Worm (Caenorhabditis elegans) whole organism, L2 larva: Measurements from ENCODE around the gene srx-48.

Experiments used
- Y55F3AM.14 ChIP-seq: fragments of 200-800 bp; sonication (Bioruptor generic); optimal IDR thresholded peaks from 2 replicates; lab custom pipeline; 2018; ENCODE audit warnings: mild to moderate bottlenecking, missing genetic modification characterization, missing compliant biosample characterization
- ZK546.5 ChIP-seq: sonication (generic microtip); optimal IDR thresholded peaks from 2 replicates; lab custom pipeline; 2017; ENCODE audit warnings: missing biosample characterization, missing genetic modification characterization
- ama-1 ChIP-seq: fragments of 150-350 bp; optimal IDR thresholded peaks from 2 replicates; lab custom pipeline; 2018; ENCODE audit warnings: inconsistent platforms
- egl-27 ChIP-seq: sonication (generic microtip); optimal IDR thresholded peaks from 3 replicates; lab custom pipeline; 2017; ENCODE audit warnings: missing biosample characterization, missing genetic modification reagents, missing genetic modification characterization
- elt-3 ChIP-seq: sonication (generic microtip); optimal IDR thresholded peaks from 2 replicates; lab custom pipeline; 2017; ENCODE audit warnings: missing biosample characterization, missing genetic modification characterization
- fos-1 ChIP-seq: fragments of 150-350 bp; optimal IDR thresholded peaks from 2 replicates; lab custom pipeline; 2014; ENCODE audit warnings: missing biosample characterization, missing genetic modification characterization
- gmeb-1 ChIP-seq: fragments of 150-350 bp; optimal IDR thresholded peaks from 2 replicates; lab custom pipeline; 2014; ENCODE audit warnings: missing biosample characterization, missing genetic modification characterization
- nhr-237 ChIP-seq: fragments of 150-350 bp; optimal IDR thresholded peaks from 2 replicates; lab custom pipeline; 2014; ENCODE audit warnings: missing biosample characterization, missing genetic modification characterization
- sem-4 ChIP-seq: fragments of 150-350 bp; optimal IDR thresholded peaks from 2 replicates; lab custom pipeline; 2014; ENCODE audit warnings: missing biosample characterization, missing genetic modification reagents, missing genetic modification characterization
- snpc-4 ChIP-seq: fragments of 150-350 bp; optimal IDR thresholded peaks from 2 replicates; lab custom pipeline; 2014; ENCODE audit warnings: missing biosample characterization, missing genetic modification characterization

DNA sequence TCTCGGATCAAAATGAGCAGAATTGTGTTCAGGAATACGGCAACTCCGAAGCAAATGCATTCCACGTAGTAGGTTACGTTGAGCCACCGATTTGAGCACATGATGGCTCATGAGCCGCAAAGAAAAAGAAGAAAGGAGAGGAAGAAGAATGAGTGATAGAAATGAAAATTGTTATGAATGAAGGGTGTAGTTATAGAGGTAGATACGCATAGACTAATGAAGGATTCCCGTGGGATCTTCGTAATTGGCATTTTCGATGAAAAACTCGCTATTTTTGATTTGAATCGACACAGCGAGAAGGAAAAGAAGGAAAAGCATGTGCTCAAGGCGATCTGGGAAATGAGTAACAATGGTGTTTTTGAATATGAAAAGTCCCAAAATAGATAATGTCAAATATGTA, 9.7 kb downstream of the srx-48 start, which contains the start of gene str-96:
- no peak for TF ChIP-seq egl-27 (tag; lab: Kevin White, UChicago)
- TF ChIP-seq snpc-4: no peak
- no peak for TF ChIP-seq ama-1
- TF ChIP-seq ZK546.5 (tag; lab: Kevin White, UChicago): no peak
- TF ChIP-seq fos-1 (tag; lab: Kevin White, UChicago): no peak
- TF ChIP-seq nhr-237 (tag; lab: Kevin White, UChicago): no peak
- TF ChIP-seq sem-4 (tag; lab: Kevin White, UChicago): no peak
- no peak for TF ChIP-seq Y55F3AM.14 (GFP tag; lab: Kevin White, UChicago)
- TF ChIP-seq gmeb-1 (tag; lab: Kevin White, UChicago): no peak
- no peak for TF ChIP-seq elt-3 (tag; lab: Kevin White, UChicago)
